Fruit fly (Drosophila melanogaster) Kc167 (cell line): ENCODE results near the gene SdhD.

Source experiments
- Myc ChIP-seq: fragments of >200 bp; optimal IDR thresholded peaks from 2 replicates; lab custom pipeline; 2017; ENCODE audit warnings: missing external identifiers
- Sin3A ChIP-seq: fragments of >200 bp; optimal IDR thresholded peaks from 2 replicates; lab custom pipeline; 2018; ENCODE audit warnings: missing external identifiers
- h ChIP-seq: fragments of >200 bp; optimal IDR thresholded peaks from 3 replicates; lab custom pipeline; 2018; ENCODE audit warnings: missing external identifiers
- insv ChIP-seq: fragments of >200 bp; optimal IDR thresholded peaks from 3 replicates; lab custom pipeline; 2018; ENCODE audit warnings: missing external identifiers
- psq ChIP-seq: fragments of >200 bp; optimal IDR thresholded peaks from 2 replicates; lab custom pipeline; 2017; ENCODE audit warnings: missing external identifiers
- ttk ChIP-seq: sonication (Bioruptor generic); optimal IDR thresholded peaks from 2 replicates; lab custom pipeline; 2017; ENCODE audit warnings: missing external identifiers

SdhD gene

DNA sequence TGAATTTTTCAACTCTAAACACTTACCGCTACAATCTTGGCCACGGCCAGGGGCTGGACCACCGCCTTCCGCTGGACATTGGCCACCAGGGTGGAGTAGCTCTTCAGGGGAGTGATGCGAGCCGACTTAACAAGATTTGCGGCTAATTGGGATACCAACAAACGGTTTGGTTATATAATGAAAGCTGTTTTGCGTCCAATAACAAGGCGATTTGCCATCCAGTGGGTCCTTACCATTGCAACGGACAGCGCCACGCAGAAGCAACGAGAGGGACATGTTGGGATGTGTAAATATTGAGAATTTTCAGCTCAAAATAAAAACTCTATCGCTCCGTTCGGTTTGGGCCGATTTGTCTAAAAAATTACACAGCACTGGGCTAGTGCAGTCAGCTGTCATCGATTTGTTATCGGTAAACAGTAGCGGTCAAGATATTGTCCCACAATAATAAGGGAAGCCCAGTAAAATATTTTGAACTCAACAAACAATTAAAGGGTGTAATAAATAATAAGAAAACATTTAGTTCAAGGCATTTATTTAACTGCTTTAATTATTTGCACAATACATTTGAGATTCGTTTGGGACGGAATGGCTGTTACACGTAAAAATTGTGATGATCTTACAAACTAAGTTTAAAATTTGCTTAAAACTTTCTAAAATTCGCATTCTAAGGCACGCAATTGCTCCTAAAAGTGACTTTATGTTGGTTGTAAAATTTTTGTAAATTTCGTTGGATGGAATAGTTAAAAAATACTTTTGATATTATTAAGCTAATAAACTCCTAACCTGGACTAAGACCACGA, at the start of gene SdhD:
Gene SdhD, minus strand, starts transcription at position 382 of the 800 bp plus-strand sequence.
- TF ChIP-seq ttk (lab: Kevin White, UChicago) (no peak), insv (lab: Kevin White, UChicago) (no peak), psq (lab: Kevin White, UChicago) (no peak), h (no peak), Myc (no peak)

dm6 chr3R:23803668-23804067, 43.3 kb upstream of the SdhD start, which contains the start of gene CG34355:
Gene CG34355, plus strand, starts transcription at chr3R:23803859.
- TF ChIP-seq psq (lab: Kevin White, UChicago): no peak
- no peak for TF ChIP-seq Myc
- no peak for TF ChIP-seq Sin3A
- no peak for TF ChIP-seq insv (lab: Kevin White, UChicago)
- no peak for TF ChIP-seq ttk (lab: Kevin White, UChicago)
- TF ChIP-seq h: no peak

DNA sequence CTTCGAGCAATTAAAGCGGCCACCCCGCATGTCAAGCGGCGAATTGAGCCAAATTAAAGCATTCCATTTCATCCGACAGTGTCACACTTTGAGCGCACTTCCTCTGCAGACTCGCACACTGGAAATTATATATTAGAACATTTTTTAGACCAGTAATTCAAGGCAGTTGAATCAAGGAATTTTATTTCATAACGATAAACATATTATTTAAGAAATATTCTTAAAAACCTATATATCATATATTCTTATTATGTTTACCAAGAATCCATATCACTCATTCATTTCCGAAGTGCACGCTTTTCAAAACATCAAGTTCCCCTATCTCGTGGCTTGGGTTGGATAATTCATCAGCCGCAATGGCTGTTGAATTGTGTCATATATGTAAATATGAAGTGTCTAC, 31.1 kb upstream of the SdhD start:
- TF ChIP-seq insv (lab: Kevin White, UChicago): no peak

DNA sequence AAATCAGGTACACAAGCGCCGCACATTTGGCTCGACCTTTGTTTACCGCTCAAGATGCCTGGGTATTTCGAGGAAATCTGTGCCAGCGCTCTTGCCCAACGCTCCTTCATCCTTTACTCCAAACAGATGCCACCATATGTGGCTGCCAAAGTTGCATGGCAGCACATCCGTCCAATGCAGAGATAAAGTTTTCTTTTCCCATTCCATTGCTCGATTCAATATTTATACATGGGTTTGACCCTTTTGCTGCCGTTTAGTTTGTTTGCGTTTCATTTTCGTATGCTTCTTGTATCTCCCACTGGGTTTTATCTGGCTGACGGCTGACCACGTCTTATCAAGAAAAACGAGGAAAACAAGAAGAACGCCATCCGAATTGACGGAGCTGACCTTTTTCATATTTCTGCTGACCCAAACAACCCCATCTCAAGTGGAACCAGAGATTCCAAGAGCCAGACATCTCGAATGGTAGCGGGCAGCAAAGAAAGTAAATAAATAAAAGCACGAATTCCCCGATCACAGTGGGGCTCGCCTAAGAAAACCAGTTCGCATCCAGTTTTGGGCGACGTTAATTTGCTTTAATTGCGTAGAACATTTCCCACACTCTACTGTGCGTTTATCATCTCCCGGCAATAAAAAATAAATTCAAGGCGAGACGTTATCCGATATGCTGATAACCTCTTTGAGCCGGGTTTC, 30.2 kb upstream of the SdhD start:
- TF ChIP-seq Myc: no peak
- no peak for TF ChIP-seq psq (lab: Kevin White, UChicago)
- no peak for TF ChIP-seq Sin3A
- TF ChIP-seq insv (lab: Kevin White, UChicago): no peak
- TF ChIP-seq h: no peak
- TF ChIP-seq ttk (lab: Kevin White, UChicago): no peak

DNA sequence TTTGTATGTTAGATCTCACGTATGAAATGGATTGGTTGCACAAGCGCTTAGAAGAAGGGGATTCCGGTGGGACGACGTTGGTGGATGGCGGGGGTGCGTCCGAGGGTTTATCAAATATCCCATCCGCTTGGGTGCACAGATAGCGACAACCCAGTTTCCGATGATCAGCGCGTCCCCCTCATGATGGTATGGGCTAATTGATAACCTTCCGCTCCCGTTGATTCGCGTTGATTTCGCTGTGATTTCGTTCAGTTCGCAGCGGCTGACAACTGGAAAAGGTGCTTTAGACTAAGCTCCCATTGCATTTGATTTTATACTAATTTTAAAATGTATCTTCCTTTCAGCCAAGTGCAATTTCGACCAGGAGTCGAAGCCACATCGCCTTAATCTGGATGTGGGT, 29.2 kb upstream of the SdhD start:
- TF ChIP-seq insv (lab: Kevin White, UChicago) (no peak), ttk (lab: Kevin White, UChicago) (no peak), psq (lab: Kevin White, UChicago) (no peak), Sin3A (no peak), h (no peak), Myc (no peak)

- no peak for TF ChIP-seq ttk (lab: Kevin White, UChicago)
- no peak for TF ChIP-seq Myc
- no peak for TF ChIP-seq Sin3A
- no peak for TF ChIP-seq insv (lab: Kevin White, UChicago)
- no peak for TF ChIP-seq h
- TF ChIP-seq psq (lab: Kevin White, UChicago): no peak
Measured at dm6 chr3R:23788406-23789021, 28.1 kb upstream of the SdhD start.

- TF ChIP-seq h (no peak), ttk (lab: Kevin White, UChicago) (no peak), Myc (no peak), psq (lab: Kevin White, UChicago) (no peak), insv (lab: Kevin White, UChicago) (no peak), Sin3A (no peak)
Measured at dm6 chr3R:23787632-23787960, 27.2 kb upstream of the SdhD start.

- TF ChIP-seq ttk (lab: Kevin White, UChicago) (no peak), psq (lab: Kevin White, UChicago) (no peak), Sin3A (no peak), insv (lab: Kevin White, UChicago) (no peak), h (no peak)
Measured at dm6 chr3R:23786768-23787631, 26.6 kb upstream of the SdhD start.

dm6 chr3R:23784925-23785680, 24.7 kb upstream of the SdhD start:
- TF ChIP-seq psq (lab: Kevin White, UChicago) (no peak), h (no peak), ttk (lab: Kevin White, UChicago) (no peak), Sin3A (no peak), insv (lab: Kevin White, UChicago) (no peak), Myc (no peak)

DNA sequence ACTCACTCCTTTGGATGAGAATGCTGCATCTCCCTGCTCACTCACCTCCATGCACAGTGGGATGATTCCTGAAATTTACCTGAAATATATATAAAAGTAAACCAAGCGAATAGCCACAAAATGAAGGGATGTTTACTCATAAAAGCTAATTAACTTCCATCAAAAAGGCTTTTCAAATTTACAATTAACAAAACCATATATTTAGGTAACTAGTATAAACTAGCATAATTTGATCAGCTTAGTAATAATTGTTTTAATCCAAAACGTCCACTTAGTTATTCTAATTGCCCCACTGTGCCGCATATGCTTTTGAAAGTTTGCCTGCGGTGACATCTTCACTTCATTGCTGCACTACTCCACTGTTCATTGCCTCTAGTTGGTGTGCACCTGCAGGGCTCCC, 23.6 kb upstream of the SdhD start:
- TF ChIP-seq psq (lab: Kevin White, UChicago) (no peak), h (no peak)

DNA sequence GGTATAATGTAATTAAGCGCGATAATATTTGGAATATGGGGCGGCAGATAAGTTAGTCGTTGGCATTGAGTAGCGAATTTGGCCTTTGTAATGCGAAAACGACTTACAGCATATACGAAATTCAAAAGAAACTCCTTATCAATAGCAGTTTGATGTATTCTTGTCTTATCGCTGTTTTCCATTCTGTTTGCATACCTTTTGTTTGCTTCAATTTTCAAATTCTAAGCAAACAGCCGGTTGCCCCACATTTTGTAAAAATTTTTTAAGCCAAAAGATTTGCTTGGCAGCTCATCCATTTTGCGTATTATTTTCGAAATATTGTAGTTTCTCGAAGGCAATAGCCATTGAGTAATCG, 23.0 kb upstream of the SdhD start:
- TF ChIP-seq h: no peak
- TF ChIP-seq Sin3A: no peak
